Fruit fly (Drosophila melanogaster) whole organism: ENCODE measurements around the gene CG12253.

Experiments used
- CG8478 ChIP-seq: fragments of >200 bp; optimal IDR thresholded peaks from 2 replicates; lab custom pipeline; 2018; ENCODE audit warnings: inconsistent platforms
- Dll ChIP-seq: fragments of >200 bp; optimal IDR thresholded peaks from 2 replicates; lab custom pipeline; 2017
- pan ChIP-seq: fragments of >200 bp; optimal IDR thresholded peaks from 2 replicates; lab custom pipeline; 2017
- psq ChIP-seq: fragments of >200 bp; optimal IDR thresholded peaks from 2 replicates; lab custom pipeline; 2017
- usp ChIP-seq: fragments of >200 bp; optimal IDR thresholded peaks from 2 replicates; lab custom pipeline; 2017; ENCODE audit warnings: missing biosample characterization, missing genetic modification characterization, mixed read lengths

DNA sequence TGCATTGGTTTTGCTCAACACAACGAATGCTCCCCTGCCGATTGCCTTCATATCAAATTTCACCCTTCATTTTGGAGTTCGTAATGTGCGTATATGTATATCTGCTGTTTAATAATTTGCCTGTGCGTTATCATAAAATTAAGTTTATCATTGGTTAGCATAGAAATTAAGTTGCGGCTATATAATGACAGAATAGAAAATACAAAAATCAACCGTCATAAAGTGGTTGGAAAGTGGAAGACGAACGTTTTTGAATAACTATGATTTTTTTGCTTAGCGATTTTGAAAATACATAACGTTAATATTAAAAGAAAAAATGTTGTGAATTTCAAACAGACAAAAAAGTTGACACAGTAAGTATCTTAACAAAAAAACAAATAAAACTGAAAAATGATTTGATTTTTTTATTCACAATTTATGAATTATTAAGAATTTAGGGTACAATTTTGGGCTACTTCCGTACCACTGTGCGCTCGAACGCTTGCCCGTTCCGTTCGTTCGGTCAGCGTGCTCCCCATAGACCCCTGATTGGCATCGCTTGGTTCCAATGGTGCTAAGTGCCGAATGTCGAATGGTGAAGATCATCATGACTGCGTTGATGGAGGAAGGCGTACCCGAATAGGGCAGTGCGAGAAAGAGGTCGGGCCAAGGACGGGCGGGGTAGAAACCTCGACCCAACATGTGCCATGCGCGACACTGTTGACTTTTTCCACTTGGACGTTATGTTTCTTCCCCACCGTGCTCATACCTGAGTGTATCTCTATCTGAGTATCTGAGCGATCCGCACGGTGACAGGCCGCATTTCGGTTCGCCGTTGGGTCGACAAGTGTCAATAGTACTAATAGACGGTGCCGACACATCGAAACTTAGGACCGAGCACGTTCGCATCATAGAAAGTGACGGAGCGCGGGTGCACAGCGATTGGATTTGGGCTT is 50.2 kb downstream of the CG12253 start:
- TF ChIP-seq usp, result no peak
- no peak for TF ChIP-seq pan
- TF ChIP-seq CG8478 (lab: Kevin White, UChicago), result no peak
- TF ChIP-seq psq, result no peak
- TF ChIP-seq Dll, result no peak
